Fruit fly (Drosophila melanogaster) S2 (cell line): ENCODE measurements around the gene CG14352.

Source experiments
- CG8478 ChIP-seq: fragments of >200 bp; optimal IDR thresholded peaks from 2 replicates; lab custom pipeline; 2018
- CTCF ChIP-seq, 2 experiments: fragments of >200 bp; optimal IDR thresholded peaks; 2 replicates each; lab custom pipeline; 2018

DNA sequence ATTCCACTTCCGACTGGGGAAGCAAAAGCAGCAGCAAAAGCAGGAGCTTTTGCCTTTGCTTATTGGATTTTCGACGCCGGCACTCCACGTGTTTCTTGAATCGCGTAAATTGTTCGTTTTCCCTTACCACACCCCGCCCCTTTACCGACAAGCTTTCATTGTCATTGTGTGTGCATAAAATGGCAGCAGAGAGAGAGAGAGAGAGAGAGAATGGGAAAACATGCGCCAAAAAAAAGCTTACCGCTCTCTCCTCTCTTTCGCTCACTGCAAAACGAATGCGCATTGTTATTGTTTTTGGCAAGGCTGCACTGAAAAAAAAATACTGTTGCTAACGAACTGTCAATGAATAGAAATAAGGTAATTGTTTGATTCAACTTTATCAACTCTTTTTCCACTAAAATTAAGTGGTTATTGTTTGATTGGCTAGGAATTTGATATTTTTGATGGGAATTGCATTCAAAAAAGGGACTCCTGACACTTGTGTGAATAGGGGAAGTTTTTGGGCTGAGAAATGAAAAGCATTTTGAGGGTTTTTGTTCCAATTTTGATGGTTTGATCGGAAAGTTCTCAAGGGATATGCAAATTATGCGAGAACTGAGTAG lies 38.7 kb downstream of the CG14352 start:
- no peak for TF ChIP-seq CG8478
- TF ChIP-seq CTCF (optimal IDR thresholded peaks at IDR 0.05; lab: Kevin White, UChicago) = no peak
